Worm (Caenorhabditis elegans) whole organism, late embryonic: Measurements from ENCODE around the gene str-83.

Experiments
- rnt-1 ChIP-seq: sonication (generic microtip); optimal IDR thresholded peaks from 2 replicates; lab custom pipeline; 2016; ENCODE audit warnings: missing genetic modification characterization, missing compliant biosample characterization
- unc-55 ChIP-seq: sonication (generic microtip); optimal IDR thresholded peaks from 2 replicates; lab custom pipeline; 2017; ENCODE audit warnings: missing biosample characterization, missing genetic modification reagents, missing genetic modification characterization
- unc-86 ChIP-seq: sonication (generic microtip); optimal IDR thresholded peaks from 2 replicates; lab custom pipeline; 2016; ENCODE audit warnings: missing genetic modification characterization, missing compliant biosample characterization

DNA sequence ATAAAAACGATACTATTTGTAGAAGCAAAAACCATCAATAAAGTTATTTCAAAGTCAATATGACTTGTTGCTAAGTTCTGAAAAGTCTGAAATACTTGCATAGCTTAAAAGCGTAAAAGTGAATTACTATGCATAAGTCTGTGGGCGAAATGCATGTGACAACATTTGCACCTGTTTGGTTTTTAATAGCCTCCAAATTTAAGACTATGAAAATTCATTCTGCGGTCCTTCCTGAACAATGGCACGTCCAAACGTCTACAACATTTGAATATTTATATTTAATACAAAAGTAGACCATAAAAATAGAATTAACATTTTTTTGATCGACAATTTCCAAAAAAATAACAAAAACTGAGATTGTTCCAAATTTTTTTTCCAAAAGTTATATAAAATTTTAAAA lies 44.7 kb downstream of the str-83 start, which contains the start of gene K09D9.14:
- TF ChIP-seq unc-55 (GFP tag; lab: Kevin White, UChicago) (no peak), rnt-1 (tag; lab: Kevin White, UChicago) (no peak), unc-86 (tag; lab: Kevin White, UChicago) (no peak)
